Fruit fly (Drosophila melanogaster) whole organism, embryonic: ENCODE data around the gene CG2157.
A peak's percentile ranks its signal among the peaks of the same experiment; 100 is the strongest.

Experiments used
- Atf-2 ChIP-seq: fragments of 200-800 bp; sonication (Bioruptor generic); optimal IDR thresholded peaks from 2 replicates; lab custom pipeline; 2016; ENCODE audit warnings: missing biosample characterization, missing genetic modification characterization
- BEAF-32 ChIP-seq: fragments of 200-800 bp; sonication (Bioruptor generic); optimal IDR thresholded peaks from 3 replicates; lab custom pipeline; 2017; ENCODE audit warnings: missing biosample characterization, missing genetic modification characterization, mild to moderate bottlenecking, moderate library complexity, missing genetic modification reagents
- Blimp-1 ChIP-seq: fragments of 200-800 bp; sonication (Bioruptor generic); optimal IDR thresholded peaks from 3 replicates; lab custom pipeline; 2018; ENCODE audit warnings: missing biosample characterization, missing genetic modification characterization, mild to moderate bottlenecking, moderate library complexity, missing genetic modification reagents
- CG10147 ChIP-seq: fragments of 200-800 bp; sonication (Bioruptor generic); optimal IDR thresholded peaks from 2 replicates; lab custom pipeline; 2019; ENCODE audit warnings: missing biosample characterization, mild to moderate bottlenecking, missing genetic modification characterization, moderate library complexity
- CG12391 ChIP-seq: fragments of 200-800 bp; sonication (Bioruptor generic); optimal IDR thresholded peaks from 3 replicates; lab custom pipeline; 2018; ENCODE audit warnings: missing biosample characterization, mild to moderate bottlenecking, missing genetic modification characterization, moderate library complexity
- CG12942 ChIP-seq: fragments of 200-800 bp; sonication (Bioruptor generic); optimal IDR thresholded peaks from 3 replicates; lab custom pipeline; 2016; ENCODE audit warnings: missing biosample characterization, missing genetic modification characterization
- CG14050 ChIP-seq: fragments of 200-800 bp; sonication (Bioruptor generic); IDR thresholded peaks from 3 replicates; pipeline ENCODE4 v1.3.6; 2022; ENCODE audit warnings: missing biosample characterization, missing genetic modification characterization
- CG14441 ChIP-seq: fragments of 200-800 bp; sonication (Bioruptor generic); IDR thresholded peaks from 2 replicates; pipeline ENCODE4 v1.3.6; 2022; ENCODE audit warnings: missing biosample characterization, missing genetic modification characterization
- CG15011 ChIP-seq: fragments of 200-800 bp; sonication (Bioruptor generic); optimal IDR thresholded peaks from 3 replicates; lab custom pipeline; 2018; ENCODE audit warnings: missing biosample characterization, mild to moderate bottlenecking, missing genetic modification characterization
- CG1603 ChIP-seq: fragments of 200-800 bp; sonication (Bioruptor generic); optimal IDR thresholded peaks from 2 replicates; lab custom pipeline; 2019; ENCODE audit warnings: missing biosample characterization, mild to moderate bottlenecking, missing genetic modification characterization, moderate library complexity
- CG16779 ChIP-seq: fragments of 200-800 bp; sonication (Bioruptor generic); IDR thresholded peaks from 2 replicates; pipeline ENCODE4 v1.3.6; 2022; ENCODE audit warnings: missing biosample characterization, missing genetic modification characterization
- CG16815 ChIP-seq: fragments of 200-800 bp; sonication (Bioruptor generic); optimal IDR thresholded peaks from 3 replicates; lab custom pipeline; 2017; ENCODE audit warnings: missing biosample characterization, mild to moderate bottlenecking, missing genetic modification characterization
- CG30403 ChIP-seq: fragments of 200-800 bp; sonication (Bioruptor generic); optimal IDR thresholded peaks from 3 replicates; lab custom pipeline; 2016; ENCODE audit warnings: missing biosample characterization, missing genetic modification characterization
- CG31441 ChIP-seq: fragments of 200-800 bp; sonication (Bioruptor generic); IDR thresholded peaks from 2 replicates; pipeline ENCODE4 v1.3.6; 2022; ENCODE audit warnings: missing biosample characterization, missing genetic modification characterization
- CG4424 ChIP-seq: fragments of 200-800 bp; sonication (Bioruptor generic); optimal IDR thresholded peaks from 3 replicates; lab custom pipeline; 2016; ENCODE audit warnings: missing biosample characterization, missing genetic modification characterization
- CG4730 ChIP-seq: fragments of 200-800 bp; sonication (Bioruptor generic); IDR thresholded peaks from 2 replicates; pipeline ENCODE4 v1.3.6; 2022; ENCODE audit warnings: missing biosample characterization, missing genetic modification characterization
- CG6272 ChIP-seq: fragments of 200-800 bp; sonication (Bioruptor generic); IDR thresholded peaks from 2 replicates; pipeline ENCODE4 v1.3.6; 2022; ENCODE audit warnings: missing biosample characterization, missing genetic modification characterization
- CG6689 ChIP-seq: fragments of 200-800 bp; sonication (Bioruptor generic); IDR thresholded peaks from 2 replicates; pipeline ENCODE4 v1.3.6; 2022; ENCODE audit warnings: missing biosample characterization, missing genetic modification characterization
- CG6765 ChIP-seq: fragments of 200-800 bp; sonication (Bioruptor generic); optimal IDR thresholded peaks from 3 replicates; lab custom pipeline; 2017; ENCODE audit warnings: missing biosample characterization, mild to moderate bottlenecking, missing genetic modification characterization
- CG8281 ChIP-seq: fragments of 200-800 bp; sonication (Bioruptor generic); optimal IDR thresholded peaks from 2 replicates; lab custom pipeline; 2018; ENCODE audit warnings: missing biosample characterization, mild to moderate bottlenecking, missing genetic modification characterization, moderate library complexity
- CG9727 ChIP-seq: fragments of 200-800 bp; sonication (Bioruptor generic); optimal IDR thresholded peaks from 3 replicates; lab custom pipeline; 2017; ENCODE audit warnings: missing biosample characterization, mild to moderate bottlenecking, missing genetic modification characterization
- CrebB ChIP-seq: fragments of 200-800 bp; sonication (Bioruptor generic); optimal IDR thresholded peaks from 3 replicates; lab custom pipeline; 2018; ENCODE audit warnings: missing biosample characterization, mild to moderate bottlenecking, missing genetic modification characterization
- Doc2 ChIP-seq: fragments of 200-800 bp; sonication (Bioruptor generic); IDR thresholded peaks from 2 replicates; pipeline ENCODE4 v1.3.6; 2022; ENCODE audit warnings: missing biosample characterization, missing genetic modification characterization
- ERR ChIP-seq: fragments of 200-800 bp; sonication (Bioruptor generic); optimal IDR thresholded peaks from 2 replicates; lab custom pipeline; 2016; ENCODE audit warnings: missing biosample characterization, missing genetic modification characterization
- H2.0 ChIP-seq: fragments of 200-800 bp; sonication (Bioruptor generic); IDR thresholded peaks from 2 replicates; pipeline ENCODE4 v1.3.6; 2022; ENCODE audit warnings: missing biosample characterization, missing genetic modification characterization
- HLH54F ChIP-seq: fragments of 200-800 bp; sonication (Bioruptor generic); optimal IDR thresholded peaks from 3 replicates; lab custom pipeline; 2016; ENCODE audit warnings: missing biosample characterization, missing genetic modification characterization
- Hr78 ChIP-seq, 2 experiments: fragments of 200-800 bp in 1 of 2; fragments of >200 bp in 1 of 2; sonication (Bioruptor generic) in 1 of 2; optimal IDR thresholded peaks; 2 replicates each; lab custom pipeline; 2017 to 2019; ENCODE audit warnings: missing biosample characterization in 2 of 2, missing genetic modification characterization in 2 of 2, mild to moderate bottlenecking in 1 of 2, moderate library complexity in 1 of 2
- MESR4 ChIP-seq: fragments of 200-800 bp; sonication (Bioruptor generic); optimal IDR thresholded peaks from 2 replicates; lab custom pipeline; 2018; ENCODE audit warnings: missing biosample characterization, mild to moderate bottlenecking, missing genetic modification characterization, moderate library complexity
- Ptx1 ChIP-seq: fragments of 200-800 bp; sonication (Bioruptor generic); IDR thresholded peaks from 2 replicates; pipeline ENCODE4 v1.3.6; 2022; ENCODE audit warnings: missing biosample characterization, missing genetic modification characterization
- Scr ChIP-seq: fragments of 200-800 bp; sonication (Bioruptor generic); IDR thresholded peaks from 2 replicates; pipeline ENCODE4 v1.3.6; 2022; ENCODE audit warnings: missing biosample characterization, missing genetic modification characterization; ENCODE audit not compliant: partially characterized antibody
- Tbp ChIP-seq: fragments of >200 bp; optimal IDR thresholded peaks from 2 replicates; lab custom pipeline; 2018; ENCODE audit warnings: missing biosample characterization, missing genetic modification characterization
- YL-1 ChIP-seq: fragments of 200-800 bp; sonication (Bioruptor generic); optimal IDR thresholded peaks from 3 replicates; lab custom pipeline; 2017; ENCODE audit warnings: missing biosample characterization, mild to moderate bottlenecking, missing genetic modification characterization
- btn ChIP-seq: fragments of 200-800 bp; sonication (Bioruptor generic); optimal IDR thresholded peaks from 2 replicates; lab custom pipeline; 2016; ENCODE audit warnings: missing biosample characterization, missing genetic modification characterization
- chm ChIP-seq: fragments of 200-800 bp; sonication (Bioruptor generic); IDR thresholded peaks from 2 replicates; pipeline ENCODE4 v1.3.6; 2022; ENCODE audit warnings: missing biosample characterization, missing genetic modification characterization
- ci ChIP-seq: fragments of 200-800 bp; sonication (Bioruptor generic); IDR thresholded peaks from 3 replicates; pipeline ENCODE4 v1.3.6; 2022; ENCODE audit warnings: missing biosample characterization, missing genetic modification characterization
- dati ChIP-seq: fragments of 200-800 bp; sonication (Bioruptor generic); IDR thresholded peaks from 2 replicates; pipeline ENCODE4 v1.3.6; 2022; ENCODE audit warnings: missing biosample characterization, missing genetic modification characterization
- dpn ChIP-seq, 2 experiments: fragments of 200-800 bp; sonication (Bioruptor generic); optimal IDR thresholded peaks; 3 replicates each; lab custom pipeline; 2016; ENCODE audit warnings: missing biosample characterization in 2 of 2, missing genetic modification characterization in 2 of 2
- dysf ChIP-seq: fragments of 200-800 bp; sonication (Bioruptor generic); IDR thresholded peaks from 3 replicates; pipeline ENCODE4 v1.3.6; 2022; ENCODE audit warnings: missing biosample characterization, missing genetic modification characterization
- fd3F ChIP-seq: fragments of 200-800 bp; sonication (Bioruptor generic); optimal IDR thresholded peaks from 2 replicates; lab custom pipeline; 2018; ENCODE audit warnings: missing biosample characterization, mild to moderate bottlenecking, missing genetic modification characterization, moderate library complexity
- ftz-f1 ChIP-seq: fragments of 200-800 bp; sonication (Bioruptor generic); optimal IDR thresholded peaks from 2 replicates; lab custom pipeline; 2016; ENCODE audit warnings: missing biosample characterization, missing genetic modification characterization
- gcm2 ChIP-seq: fragments of 200-800 bp; sonication (Bioruptor generic); optimal IDR thresholded peaks from 2 replicates; lab custom pipeline; 2016; ENCODE audit warnings: missing biosample characterization, missing genetic modification characterization
- gt ChIP-seq: fragments of 200-800 bp; sonication (Bioruptor generic); IDR thresholded peaks from 2 replicates; pipeline ENCODE4 v1.3.6; 2022; ENCODE audit warnings: missing biosample characterization, missing genetic modification characterization
- hb ChIP-seq: fragments of 200-800 bp; sonication (Bioruptor generic); IDR thresholded peaks from 3 replicates; pipeline ENCODE4 v1.3.6; 2022; ENCODE audit warnings: missing biosample characterization, missing genetic modification characterization; ENCODE audit not compliant: partially characterized antibody
- jing ChIP-seq: fragments of 200-800 bp; sonication (Bioruptor generic); optimal IDR thresholded peaks from 2 replicates; lab custom pipeline; 2018; ENCODE audit warnings: missing biosample characterization, mild to moderate bottlenecking, missing genetic modification characterization
- lab ChIP-seq: fragments of 200-800 bp; sonication (Bioruptor generic); optimal IDR thresholded peaks from 3 replicates; lab custom pipeline; 2017; ENCODE audit warnings: missing biosample characterization, missing genetic modification characterization, mild to moderate bottlenecking, moderate library complexity, missing genetic modification reagents
- pita ChIP-seq: fragments of 200-800 bp; sonication (Bioruptor generic); optimal IDR thresholded peaks from 2 replicates; lab custom pipeline; 2017; ENCODE audit warnings: missing biosample characterization, mild to moderate bottlenecking, missing genetic modification characterization
- psq ChIP-seq: fragments of 200-800 bp; sonication (Bioruptor generic); optimal IDR thresholded peaks from 2 replicates; lab custom pipeline; 2017; ENCODE audit warnings: missing biosample characterization, missing genetic modification characterization
- slbo ChIP-seq: fragments of 200-800 bp; sonication (Bioruptor generic); IDR thresholded peaks from 2 replicates; pipeline ENCODE4 v1.3.6; 2022; ENCODE audit warnings: missing biosample characterization, missing genetic modification characterization
- slp2 ChIP-seq: fragments of 200-800 bp; sonication (Bioruptor generic); optimal IDR thresholded peaks from 2 replicates; lab custom pipeline; 2016; ENCODE audit warnings: missing biosample characterization, missing genetic modification characterization
- stc ChIP-seq: fragments of 200-800 bp; sonication (Bioruptor generic); IDR thresholded peaks from 2 replicates; pipeline ENCODE4 v1.3.6; 2022; ENCODE audit warnings: missing biosample characterization, missing genetic modification characterization
- tap ChIP-seq: fragments of 200-800 bp; optimal IDR thresholded peaks from 3 replicates; lab custom pipeline; 2019; ENCODE audit warnings: missing biosample characterization, mild to moderate bottlenecking, missing genetic modification characterization, moderate library complexity
- vnd ChIP-seq: fragments of 200-800 bp; sonication (Bioruptor generic); IDR thresholded peaks from 3 replicates; pipeline ENCODE4 v1.3.6; 2022; ENCODE audit warnings: missing biosample characterization, missing genetic modification characterization; ENCODE audit not compliant: partially characterized antibody

CG2157 gene

DNA sequence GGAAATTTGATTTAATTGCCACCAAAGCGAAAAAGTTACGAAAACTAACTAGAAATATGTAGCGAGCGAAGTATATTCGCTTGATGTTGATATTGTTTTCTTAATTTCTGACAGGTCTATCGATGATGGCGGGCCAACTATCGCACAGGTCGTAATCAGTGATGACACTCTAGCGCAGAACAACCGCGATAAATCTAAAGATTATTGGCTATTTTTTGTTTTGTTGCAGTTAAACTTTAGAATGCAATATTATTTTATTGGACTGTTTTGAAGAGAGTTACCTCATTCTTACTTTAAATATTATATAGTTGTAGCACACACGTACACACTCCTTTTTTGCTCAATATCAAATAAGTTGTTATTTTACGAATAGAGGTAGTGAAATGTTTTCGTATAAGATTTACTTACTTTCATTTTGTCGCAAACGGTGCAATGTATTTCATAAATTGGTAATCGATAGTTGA, 22.1 kb upstream of the CG2157 start, which contains the start of gene sbr (continued):
- TF ChIP-seq CG6765 (GFP tag; lab: Kevin White, UChicago) (no peak), Atf-2 (no peak), stc (GFP tag; lab: Robert Waterston, UW) (no peak), psq (GFP tag; lab: Kevin White, UChicago) (no peak), Scr (GFP tag; lab: Robert Waterston, UW) (peak; percentile 86), lab (GFP tag; lab: Kevin White, UChicago) (no peak), Ptx1 (GFP tag; lab: Robert Waterston, UW) (no peak), CG4424 (no peak), jing (GFP tag; lab: Kevin White, UChicago) (no peak), CG30403 (GFP tag; lab: Kevin White, UChicago) (peak; percentile 42), pita (no peak), CG12391 (tag; lab: Kevin White, UChicago) (peak; percentile 37), CG6689 (GFP tag; lab: Robert Waterston, UW) (no peak), ci (GFP tag; lab: Robert Waterston, UW) (no peak), CG8281 (tag; lab: Kevin White, UChicago) (no peak), fd3F (GFP tag; lab: Kevin White, UChicago) (no peak), CG15011 (GFP tag; lab: Kevin White, UChicago) (no peak), BEAF-32 (peak; percentile 90), CG12942 (no peak), CG6272 (GFP tag; lab: Robert Waterston, UW) (peak; percentile 33; the same call in 1 of the 2 replicates), gcm2 (GFP tag; lab: Kevin White, UChicago) (no peak), dysf (no peak), CrebB (tag; lab: Kevin White, UChicago) (no peak), slp2 (no peak), Doc2 (GFP tag; lab: Robert Waterston, UW) (no peak), hb (GFP tag; lab: Robert Waterston, UW) (peak; percentile 76; the same call in 2 of the 3 replicates), CG1603 (tag; lab: Kevin White, UChicago) (peak; percentile 13), dati (GFP tag; lab: Robert Waterston, UW) (no peak)

DNA sequence GAGAGGGAATG, 21.8 kb upstream of the CG2157 start, which contains the start of gene Pgls:
TSS of gene Pgls (plus strand) at position 3 of the 11 bp plus-strand sequence.
- TF ChIP-seq chm (GFP tag; lab: Robert Waterston, UW) (no peak), CG10147 (GFP tag; lab: Kevin White, UChicago) (no peak), vnd (GFP tag; lab: Robert Waterston, UW) (no peak), btn (no peak), CG4730 (no peak), HLH54F (GFP tag; lab: Kevin White, UChicago) (no peak)

DNA sequence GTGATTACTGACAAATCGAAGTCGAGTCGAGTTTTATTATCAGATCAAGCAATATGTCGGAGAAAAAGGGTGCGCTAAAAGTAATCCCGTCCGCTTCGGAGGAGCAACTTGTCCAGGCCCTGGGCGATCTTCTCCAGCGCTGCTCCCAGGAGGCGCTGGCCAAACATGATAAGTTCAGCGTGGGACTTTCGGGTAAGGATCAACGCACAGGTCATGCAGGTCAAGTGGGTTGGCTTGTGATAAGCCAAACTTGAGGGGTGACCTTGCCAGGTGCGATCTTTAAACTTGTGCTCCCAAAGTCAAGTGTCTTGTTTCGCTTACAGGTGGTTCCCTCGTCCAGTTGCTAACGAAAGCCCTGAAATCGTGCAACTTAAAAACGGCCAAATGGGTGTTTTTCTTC, 21.6 kb upstream of the CG2157 start:
- no peak for TF ChIP-seq CG31441 (GFP tag; lab: Robert Waterston, UW)
- peak; percentile 8 for TF ChIP-seq ERR
- TF ChIP-seq MESR4 = peak; percentile 7
- no peak for TF ChIP-seq YL-1
- no peak for TF ChIP-seq slbo (GFP tag; lab: Robert Waterston, UW)
- TF ChIP-seq Hr78 (GFP tag; optimal IDR thresholded peaks at IDR 0.05; lab: Kevin White, UChicago) = peak in 1 of 2 experiments; percentile 35
- TF ChIP-seq Doc2 (GFP tag; lab: Robert Waterston, UW) = no peak
- TF ChIP-seq CG16815 (GFP tag; lab: Kevin White, UChicago) = no peak
- TF ChIP-seq CG14050 = no peak
- TF ChIP-seq ftz-f1 = no peak
- no peak for TF ChIP-seq slp2
- TF ChIP-seq gt (GFP tag; lab: Robert Waterston, UW) = no peak
- TF ChIP-seq Tbp = no peak
- no peak for TF ChIP-seq dpn (GFP tag; optimal IDR thresholded peaks at IDR 0.05; lab: Kevin White, UChicago)
- no peak for TF ChIP-seq tap (tag; lab: Kevin White, UChicago)
- TF ChIP-seq CG9727 (GFP tag; lab: Kevin White, UChicago) = no peak
- TF ChIP-seq CG14441 (GFP tag; lab: Robert Waterston, UW) = no peak
- no peak for TF ChIP-seq CG16779
- TF ChIP-seq CG6765 (GFP tag; lab: Kevin White, UChicago) = no peak
- no peak for TF ChIP-seq H2.0 (GFP tag; lab: Robert Waterston, UW)
- no peak for TF ChIP-seq Blimp-1 (GFP tag; lab: Kevin White, UChicago)
